Worm (Caenorhabditis elegans) whole organism, early embryonic: ENCODE data around the gene cysl-2.

ENCODE experiments used
- aly-1 ChIP-seq: sonication (generic microtip); optimal IDR thresholded peaks from 2 replicates; lab custom pipeline; 2016; ENCODE audit warnings: missing genetic modification characterization, missing compliant biosample characterization
- ama-1 ChIP-seq: fragments of 150-350 bp; optimal IDR thresholded peaks from 2 replicates; lab custom pipeline; 2014
- hnd-1 ChIP-seq: sonication (generic microtip); optimal IDR thresholded peaks from 2 replicates; lab custom pipeline; 2016; ENCODE audit warnings: missing genetic modification characterization, missing compliant biosample characterization

DNA sequence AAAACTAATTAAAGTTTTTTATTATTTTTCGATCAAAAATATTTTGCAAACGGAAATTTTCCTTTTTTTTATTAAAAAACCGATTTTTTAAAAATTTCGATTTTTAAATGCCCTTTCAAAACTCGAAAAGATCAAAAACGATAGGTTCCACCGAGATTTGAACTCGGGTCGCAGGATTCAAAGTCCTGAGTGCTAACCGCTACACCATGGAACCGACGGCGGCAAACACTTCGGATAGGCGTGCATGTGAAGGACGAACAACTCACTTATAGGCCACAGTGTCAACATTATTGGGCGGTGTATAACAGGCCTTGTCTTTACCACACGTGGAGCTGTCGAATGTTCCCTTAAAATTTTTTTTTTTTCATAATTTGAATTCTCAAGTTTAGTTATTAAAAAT, 19.6 kb downstream of the cysl-2 start:
- TF ChIP-seq ama-1 (lab: Kevin White, UChicago) (no peak), aly-1 (tag; lab: Kevin White, UChicago) (no peak), hnd-1 (tag; lab: Kevin White, UChicago) (no peak)
